Worm (Caenorhabditis elegans): ENCODE results near the gene sra-33.

ce11 chrII:4494532-4494931 lies 42.5 kb downstream of the sra-33 start:
- TF ChIP-seq med-1 (GFP tag; optimal IDR thresholded peaks at IDR 0.05; ENCODE audit: insufficient read depth) (no peak), flt-1 (GFP tag; IDR thresholded peaks at IDR 0.05) (no peak), ztf-29 (GFP tag; IDR thresholded peaks at IDR 0.05) (no peak), tab-1 (GFP tag; IDR thresholded peaks at IDR 0.05) (no peak), T22C8.4 (GFP tag; IDR thresholded peaks at IDR 0.05) (no peak), cog-1 (tag; optimal IDR thresholded peaks at IDR 0.05) (no peak), klf-2 (GFP tag; conservative IDR thresholded peaks at IDR 0.05) (no peak)

Measured in whole organism, midembryonic.